Fruit fly (Drosophila melanogaster) whole organism, embryonic: ENCODE results near the gene fd96Ca.

Experiments used
- Adf1 ChIP-seq: fragments of 200-800 bp; sonication (Bioruptor generic); IDR thresholded peaks from 2 replicates; pipeline ENCODE4 v1.3.6; 2022; ENCODE audit warnings: missing biosample characterization, missing genetic modification characterization
- Awh ChIP-seq: fragments of 200-800 bp; sonication (Bioruptor generic); IDR thresholded peaks from 2 replicates; pipeline ENCODE4, ENCODE4 v1.3.6; 2022; ENCODE audit warnings: missing biosample characterization, missing genetic modification characterization
- CG10321 ChIP-seq: fragments of 200-800 bp; sonication (Bioruptor generic); IDR thresholded peaks from 2 replicates; pipeline ENCODE4 v1.3.6; 2022; ENCODE audit warnings: missing biosample characterization, missing genetic modification characterization
- CG10543 ChIP-seq: fragments of 200-800 bp; sonication (Bioruptor generic); optimal IDR thresholded peaks from 3 replicates; lab custom pipeline; 2017; ENCODE audit warnings: missing biosample characterization, mild to moderate bottlenecking, missing genetic modification characterization, moderate library complexity
- CG11695 ChIP-seq: fragments of 200-800 bp; sonication (Bioruptor generic); IDR thresholded peaks from 3 replicates; pipeline ENCODE4 v1.3.6; 2022; ENCODE audit warnings: missing biosample characterization, missing genetic modification characterization
- CG16813 ChIP-seq: fragments of 200-800 bp; sonication (Bioruptor generic); IDR thresholded peaks from 3 replicates; pipeline ENCODE4 v1.3.6; 2022; ENCODE audit warnings: missing biosample characterization, missing genetic modification characterization; ENCODE audit not compliant: partially characterized antibody
- CG1832 ChIP-seq: fragments of 200-800 bp; sonication (Bioruptor generic); optimal IDR thresholded peaks from 2 replicates; lab custom pipeline; 2017; ENCODE audit warnings: missing biosample characterization, mild to moderate bottlenecking, missing genetic modification characterization, inconsistent platforms
- CG2199 ChIP-seq: fragments of 200-800 bp; sonication (Bioruptor generic); IDR thresholded peaks from 3 replicates; pipeline ENCODE4 v1.3.6; 2022; ENCODE audit warnings: missing biosample characterization, missing genetic modification characterization
- CG3163 ChIP-seq: fragments of 200-800 bp; sonication (Bioruptor generic); optimal IDR thresholded peaks from 3 replicates; lab custom pipeline; 2016; ENCODE audit warnings: missing biosample characterization, missing genetic modification characterization
- CG34224 ChIP-seq: fragments of 200-800 bp; sonication (Bioruptor generic); IDR thresholded peaks from 3 replicates; pipeline ENCODE4 v1.3.6; 2022; ENCODE audit warnings: missing biosample characterization, missing genetic modification characterization; ENCODE audit not compliant: partially characterized antibody
- CG4730 ChIP-seq: fragments of 200-800 bp; sonication (Bioruptor generic); IDR thresholded peaks from 2 replicates; pipeline ENCODE4 v1.3.6; 2022; ENCODE audit warnings: missing biosample characterization, missing genetic modification characterization
- CG8944 ChIP-seq: fragments of 200-800 bp; sonication (Bioruptor generic); optimal IDR thresholded peaks from 3 replicates; lab custom pipeline; 2016; ENCODE audit warnings: missing biosample characterization, missing genetic modification characterization
- CoRest ChIP-seq: fragments of 200-800 bp; sonication (Bioruptor generic); optimal IDR thresholded peaks from 3 replicates; lab custom pipeline; 2018; ENCODE audit warnings: missing biosample characterization, mild to moderate bottlenecking, missing genetic modification characterization, moderate library complexity
- D19B ChIP-seq: fragments of 200-800 bp; sonication (Bioruptor generic); optimal IDR thresholded peaks from 2 replicates; lab custom pipeline; 2017; ENCODE audit warnings: missing biosample characterization, mild to moderate bottlenecking, missing genetic modification characterization
- Hmr ChIP-seq: fragments of 200-800 bp; sonication (Bioruptor generic); optimal IDR thresholded peaks from 3 replicates; lab custom pipeline; 2017; ENCODE audit warnings: mild to moderate bottlenecking, missing biosample characterization, missing genetic modification reagents, missing genetic modification characterization
- Jarid2 ChIP-seq: fragments of 200-800 bp; sonication (Bioruptor generic); optimal IDR thresholded peaks from 3 replicates; lab custom pipeline; 2017; ENCODE audit warnings: mild to moderate bottlenecking, missing biosample characterization, missing genetic modification reagents, missing genetic modification characterization
- Med ChIP-seq: fragments of 200-800 bp; sonication (Bioruptor generic); peaks from one replicate; lab custom pipeline; 2016; ENCODE audit warnings: missing biosample characterization, missing genetic modification characterization, mild to moderate bottlenecking, inconsistent platforms, moderate library complexity
- Nf-YA ChIP-seq: fragments of 200-800 bp; sonication (Bioruptor generic); IDR thresholded peaks from 2 replicates; pipeline ENCODE4 v1.3.6; 2022; ENCODE audit warnings: missing biosample characterization, missing genetic modification characterization
- Nf-YB ChIP-seq: fragments of 200-800 bp; sonication (Bioruptor generic); optimal IDR thresholded peaks from 3 replicates; lab custom pipeline; 2019; ENCODE audit warnings: missing biosample characterization, mild to moderate bottlenecking, missing genetic modification characterization, moderate library complexity
- Nf-YC ChIP-seq: fragments of 200-800 bp; optimal IDR thresholded peaks from 3 replicates; lab custom pipeline; 2019; ENCODE audit warnings: missing biosample characterization, mild to moderate bottlenecking, missing genetic modification characterization, moderate library complexity
- Oli ChIP-seq: fragments of 200-800 bp; sonication (Bioruptor generic); optimal IDR thresholded peaks from 2 replicates; lab custom pipeline; 2018; ENCODE audit warnings: missing biosample characterization, mild to moderate bottlenecking, missing genetic modification characterization, moderate library complexity
- Sry-β ChIP-seq: fragments of 200-800 bp; sonication (Bioruptor generic); optimal IDR thresholded peaks from 2 replicates; lab custom pipeline; 2018; ENCODE audit warnings: missing biosample characterization, mild to moderate bottlenecking, missing genetic modification characterization, moderate library complexity
- ato ChIP-seq: fragments of 200-800 bp; sonication (Bioruptor generic); IDR thresholded peaks from 2 replicates; pipeline ENCODE4 v1.3.6; 2022; ENCODE audit warnings: missing biosample characterization, missing genetic modification characterization; ENCODE audit not compliant: partially characterized antibody
- bbx ChIP-seq: fragments of 200-800 bp; sonication (Bioruptor generic); IDR thresholded peaks from 2 replicates; pipeline ENCODE4 v1.3.6; 2022; ENCODE audit warnings: missing biosample characterization, missing genetic modification characterization; ENCODE audit not compliant: partially characterized antibody
- cad ChIP-seq: fragments of >200 bp; optimal IDR thresholded peaks from 2 replicates; lab custom pipeline; 2017; ENCODE audit warnings: missing biosample characterization, missing genetic modification characterization
- cg ChIP-seq: fragments of 200-800 bp; sonication (Bioruptor generic); optimal IDR thresholded peaks from 3 replicates; lab custom pipeline; 2019; ENCODE audit warnings: missing biosample characterization, mild to moderate bottlenecking, missing genetic modification characterization, moderate library complexity
- chif ChIP-seq, 2 experiments: fragments of 200-800 bp; sonication (Bioruptor generic); optimal IDR thresholded peaks; 3 replicates each; lab custom pipeline; 2016; ENCODE audit warnings: missing biosample characterization in 2 of 2, missing genetic modification characterization in 2 of 2
- dmrt99B ChIP-seq: fragments of 200-800 bp; sonication (Bioruptor generic); optimal IDR thresholded peaks from 2 replicates; lab custom pipeline; 2018; ENCODE audit warnings: missing biosample characterization, mild to moderate bottlenecking, missing genetic modification characterization, moderate library complexity
- ftz-f1 ChIP-seq: fragments of 200-800 bp; sonication (Bioruptor generic); optimal IDR thresholded peaks from 2 replicates; lab custom pipeline; 2016; ENCODE audit warnings: missing biosample characterization, missing genetic modification characterization
- gsb ChIP-seq: fragments of 200-800 bp; sonication (Bioruptor generic); IDR thresholded peaks from 2 replicates; pipeline ENCODE4 v1.3.6; 2022; ENCODE audit warnings: missing biosample characterization, missing genetic modification characterization
- gsb-n ChIP-seq: fragments of 200-800 bp; sonication (Bioruptor generic); optimal IDR thresholded peaks from 3 replicates; lab custom pipeline; 2018; ENCODE audit warnings: missing biosample characterization, mild to moderate bottlenecking, missing genetic modification characterization
- her ChIP-seq: fragments of 200-800 bp; sonication (Bioruptor generic); optimal IDR thresholded peaks from 2 replicates; lab custom pipeline; 2016; ENCODE audit warnings: missing biosample characterization, missing genetic modification characterization
- jing ChIP-seq: fragments of 200-800 bp; sonication (Bioruptor generic); optimal IDR thresholded peaks from 2 replicates; lab custom pipeline; 2018; ENCODE audit warnings: missing biosample characterization, mild to moderate bottlenecking, missing genetic modification characterization
- lola ChIP-seq, 3 experiments: fragments of >200 bp in 2 of 3; fragments of 200-800 bp in 1 of 3; sonication (Bioruptor generic) in 1 of 3; optimal IDR thresholded peaks; 2 replicates each; lab custom pipeline; 2017 to 2019; ENCODE audit warnings: missing biosample characterization in 3 of 3, missing genetic modification characterization in 3 of 3, mild to moderate bottlenecking in 1 of 3, moderate library complexity in 1 of 3
- org-1 ChIP-seq: fragments of 200-800 bp; sonication (Bioruptor generic); optimal IDR thresholded peaks from 2 replicates; lab custom pipeline; 2017; ENCODE audit warnings: missing biosample characterization, missing genetic modification characterization
- prd ChIP-seq, 3 experiments: fragments of >200 bp in 2 of 3; fragments of 200-800 bp in 1 of 3; sonication (Bioruptor generic) in 1 of 3; optimal IDR thresholded peaks in 2 of 3; IDR thresholded peaks in 1 of 3; 2 replicates in 2 of 3; 3 replicates in 1 of 3; pipeline versions ENCODE4 v1.3.6 to Lab custom; 2017 to 2022; ENCODE audit warnings: missing biosample characterization in 1 of 3, missing genetic modification characterization in 1 of 3
- pzg ChIP-seq: fragments of 200-800 bp; sonication (Bioruptor generic); optimal IDR thresholded peaks from 3 replicates; lab custom pipeline; 2018; ENCODE audit warnings: missing biosample characterization, mild to moderate bottlenecking, missing genetic modification characterization, moderate library complexity
- row ChIP-seq: fragments of 200-800 bp; sonication (Bioruptor generic); IDR thresholded peaks from 3 replicates; pipeline ENCODE4 v1.3.6; 2022; ENCODE audit warnings: missing biosample characterization, missing genetic modification characterization
- sc ChIP-seq, 3 experiments: fragments of >200 bp in 2 of 3; fragments of 200-800 bp in 1 of 3; sonication (Bioruptor generic) in 1 of 3; optimal IDR thresholded peaks; 2 replicates in 2 of 3; 3 replicates in 1 of 3; lab custom pipeline; 2017; ENCODE audit warnings: mild to moderate bottlenecking in 1 of 3, missing biosample characterization in 1 of 3, missing genetic modification characterization in 1 of 3, missing genetic modification reagents in 1 of 3
- sens ChIP-seq: fragments of 200-800 bp; sonication (Bioruptor generic); peaks from one replicate; lab custom pipeline; 2016; ENCODE audit warnings: missing biosample characterization, missing genetic modification characterization
- seq ChIP-seq: fragments of 200-800 bp; sonication (Bioruptor generic); IDR thresholded peaks from 2 replicates; pipeline ENCODE4 v1.3.6; 2022; ENCODE audit warnings: missing biosample characterization, missing genetic modification characterization
- stc ChIP-seq: fragments of 200-800 bp; sonication (Bioruptor generic); IDR thresholded peaks from 2 replicates; pipeline ENCODE4 v1.3.6; 2022; ENCODE audit warnings: missing biosample characterization, missing genetic modification characterization
- sug ChIP-seq: fragments of 200-800 bp; optimal IDR thresholded peaks from 2 replicates; lab custom pipeline; 2019; ENCODE audit warnings: missing biosample characterization, mild to moderate bottlenecking, missing genetic modification characterization, moderate library complexity
- trh ChIP-seq: fragments of 200-800 bp; sonication (Bioruptor generic); optimal IDR thresholded peaks from 2 replicates; lab custom pipeline; 2016; ENCODE audit warnings: missing biosample characterization, missing genetic modification characterization
- twi ChIP-seq: fragments of 200-800 bp; optimal IDR thresholded peaks from 2 replicates; lab custom pipeline; 2019; ENCODE audit warnings: missing biosample characterization, mild to moderate bottlenecking, missing genetic modification characterization, moderate library complexity
- wek ChIP-seq: fragments of 200-800 bp; sonication (Bioruptor generic); optimal IDR thresholded peaks from 3 replicates; lab custom pipeline; 2018; ENCODE audit warnings: missing biosample characterization, mild to moderate bottlenecking, missing genetic modification characterization, moderate library complexity
- zf30C ChIP-seq: fragments of 200-800 bp; sonication (Bioruptor generic); optimal IDR thresholded peaks from 3 replicates; lab custom pipeline; 2018; ENCODE audit warnings: missing biosample characterization, mild to moderate bottlenecking, missing genetic modification characterization

The fd96Ca gene

DNA sequence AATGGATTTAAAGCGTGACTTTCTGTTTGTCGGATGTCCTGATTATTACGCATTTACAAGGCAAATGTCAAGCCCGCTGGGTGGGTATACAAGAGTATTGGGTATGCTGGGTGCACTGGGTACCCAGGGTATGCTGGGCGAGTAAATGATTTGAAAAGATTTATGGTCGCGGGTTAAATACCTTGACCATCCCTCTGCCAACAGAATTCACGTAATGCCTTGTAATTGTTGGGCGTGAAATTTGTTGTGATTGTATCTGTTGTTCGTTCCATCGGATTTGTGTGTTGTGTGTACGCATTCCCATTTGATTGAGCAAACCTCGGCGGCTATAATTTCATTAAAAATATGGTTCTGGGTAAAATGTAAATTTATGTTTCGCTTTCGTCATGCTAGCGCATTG lies 3.8 kb upstream of the fd96Ca start:
- TF ChIP-seq Oli (tag; lab: Kevin White, UChicago) = no peak
- TF ChIP-seq D19B (GFP tag; lab: Kevin White, UChicago) = peak; percentile 3
- TF ChIP-seq cad = peak; percentile 43
- TF ChIP-seq gsb-n = peak; percentile 94
- TF ChIP-seq sens (GFP tag; lab: Kevin White, UChicago) = peak; percentile 44

DNA sequence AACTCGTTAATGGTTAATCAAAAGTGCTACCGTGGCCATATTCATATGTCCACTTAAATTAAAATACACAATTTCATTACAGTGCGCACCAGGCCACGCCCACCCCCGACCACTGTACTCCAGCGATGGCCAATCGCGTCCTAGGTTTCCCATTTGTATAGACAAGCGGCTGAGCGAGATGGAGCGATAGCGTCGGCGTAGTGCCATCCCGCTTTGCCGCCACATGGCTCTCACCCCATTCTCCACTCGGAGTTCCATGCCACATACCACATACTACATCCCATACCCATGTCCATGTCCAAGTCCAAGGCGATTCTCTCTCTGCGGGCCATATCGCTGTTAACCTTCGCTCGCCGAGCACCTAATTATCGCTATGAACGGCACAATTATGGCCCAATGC lies 2.0 kb upstream of the fd96Ca start:
- TF ChIP-seq Jarid2 (GFP tag; lab: Kevin White, UChicago) (peak; percentile 92), twi (tag; lab: Kevin White, UChicago) (peak; percentile 47), CG11695 (GFP tag; lab: Robert Waterston, UW) (0 out of 3 replicates have a peak, but pooled peaks have one; percentile 11), wek (GFP tag; lab: Kevin White, UChicago) (peak; percentile 22), CG2199 (GFP tag; lab: Robert Waterston, UW) (peak; percentile 75; the same call in 1 of the 3 replicates), ato (GFP tag; lab: Robert Waterston, UW) (0 out of 2 replicates have a peak, but pooled peaks have one; percentile 25), sug (tag; lab: Kevin White, UChicago) (no peak), Hmr (GFP tag; lab: Kevin White, UChicago) (no peak), CG34224 (peak; percentile 41; the same call in 1 of the 3 replicates), CG10321 (GFP tag; lab: Robert Waterston, UW) (peak; percentile 98), CG1832 (peak; percentile 94), lola (GFP tag; optimal IDR thresholded peaks at IDR 0.05; lab: Kevin White, UChicago) (no peak), dmrt99B (tag; lab: Kevin White, UChicago) (no peak), seq (GFP tag; lab: Robert Waterston, UW) (peak; percentile 44; the same call in 1 of the 2 replicates), chif (GFP tag; optimal IDR thresholded peaks at IDR 0.05; lab: Kevin White, UChicago) (no peak), Sry-β (GFP tag; lab: Kevin White, UChicago) (no peak), gsb (no peak), CG10543 (GFP tag; lab: Kevin White, UChicago) (no peak), Med (GFP tag; lab: Kevin White, UChicago) (peak; percentile 80), CG16813 (GFP tag; lab: Robert Waterston, UW) (no peak), Nf-YA (peak; percentile 99), CoRest (tag; lab: Kevin White, UChicago) (peak; percentile 43), her (no peak), CG3163 (GFP tag; lab: Kevin White, UChicago) (no peak), Adf1 (no peak), trh (GFP tag; lab: Kevin White, UChicago) (no peak), CG4730 (GFP tag; lab: Robert Waterston, UW) (no peak), sc (optimal IDR thresholded peaks at IDR 0.05; lab: Kevin White, UChicago) (no peak), sc (GFP tag; optimal IDR thresholded peaks at IDR 0.05; lab: Kevin White, UChicago) (no peak), Nf-YB (GFP tag; lab: Kevin White, UChicago) (peak; percentile 100), cg (GFP tag; lab: Kevin White, UChicago) (peak; percentile 40), jing (peak; percentile 85), Awh (0 out of 2 replicates have a peak, but pooled peaks have one; percentile 8), Nf-YC (tag; lab: Kevin White, UChicago) (peak; percentile 100), zf30C (GFP tag; lab: Kevin White, UChicago) (peak; percentile 41), bbx (GFP tag; lab: Robert Waterston, UW) (peak; percentile 41; the same call in 1 of the 2 replicates), ftz-f1 (GFP tag; lab: Kevin White, UChicago) (peak; percentile 39), prd (optimal IDR thresholded peaks at IDR 0.05; lab: Kevin White, UChicago) (no peak), prd (GFP tag; IDR thresholded peaks at IDR 0.05; lab: Robert Waterston, UW) (no peak), pzg (GFP tag; lab: Kevin White, UChicago) (no peak), CG8944 (GFP tag; lab: Kevin White, UChicago) (no peak), org-1 (GFP tag; lab: Kevin White, UChicago) (no peak), stc (GFP tag; lab: Robert Waterston, UW) (peak; percentile 37; the same call in 1 of the 2 replicates), row (GFP tag; lab: Robert Waterston, UW) (peak; percentile 20; the same call in 1 of the 3 replicates)
